Worm (Caenorhabditis elegans): Measurements from ENCODE around the gene srh-308.

DNA sequence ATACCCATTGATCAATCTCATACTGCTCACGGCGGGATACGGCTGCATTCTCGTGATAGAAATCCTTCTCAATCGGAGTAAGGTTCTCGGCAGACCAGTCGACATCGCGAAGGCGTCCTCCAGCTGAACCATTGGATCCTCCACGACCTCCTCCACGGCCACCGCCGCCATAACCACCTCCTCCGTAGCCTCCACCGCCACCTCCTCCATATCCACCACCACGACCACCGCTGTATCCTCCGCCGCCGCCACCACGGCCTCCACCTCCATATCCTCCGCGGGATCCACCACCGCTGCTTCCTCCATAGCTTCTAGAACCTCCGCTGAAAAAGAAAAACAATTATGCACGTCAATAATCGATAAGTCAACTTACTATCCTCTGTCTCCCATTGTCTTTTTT is 5.9 kb downstream of the srh-308 start:
- no peak for TF ChIP-seq nhr-11 (tag; optimal IDR thresholded peaks at IDR 0.05)
- no peak for TF ChIP-seq skn-1 (tag; optimal IDR thresholded peaks at IDR 0.05)
- TF ChIP-seq nhr-25 (tag; optimal IDR thresholded peaks at IDR 0.05), result no peak
- TF ChIP-seq nhr-23 (tag; optimal IDR thresholded peaks at IDR 0.05), result no peak
- TF ChIP-seq jun-1 (tag; optimal IDR thresholded peaks at IDR 0.05), result no peak
- TF ChIP-seq egl-27 (tag; optimal IDR thresholded peaks at IDR 0.05), result no peak
- TF ChIP-seq pha-4 (tag; optimal IDR thresholded peaks at IDR 0.05), result no peak
- TF ChIP-seq unc-39 (tag; optimal IDR thresholded peaks at IDR 0.05), result no peak
- TF ChIP-seq eor-1 (tag; optimal IDR thresholded peaks at IDR 0.05), result no peak
- no peak for TF ChIP-seq ceh-28 (tag; optimal IDR thresholded peaks at IDR 0.05)
- no peak for TF ChIP-seq ZK546.5 (tag; optimal IDR thresholded peaks at IDR 0.05)
- no peak for TF ChIP-seq aly-2 (tag; optimal IDR thresholded peaks at IDR 0.05)
- no peak for TF ChIP-seq nhr-77 (tag; optimal IDR thresholded peaks at IDR 0.05)

Data from whole organism, L3 larva.